Fruit fly (Drosophila melanogaster): Measurements from ENCODE around the gene Fhos.

DNA sequence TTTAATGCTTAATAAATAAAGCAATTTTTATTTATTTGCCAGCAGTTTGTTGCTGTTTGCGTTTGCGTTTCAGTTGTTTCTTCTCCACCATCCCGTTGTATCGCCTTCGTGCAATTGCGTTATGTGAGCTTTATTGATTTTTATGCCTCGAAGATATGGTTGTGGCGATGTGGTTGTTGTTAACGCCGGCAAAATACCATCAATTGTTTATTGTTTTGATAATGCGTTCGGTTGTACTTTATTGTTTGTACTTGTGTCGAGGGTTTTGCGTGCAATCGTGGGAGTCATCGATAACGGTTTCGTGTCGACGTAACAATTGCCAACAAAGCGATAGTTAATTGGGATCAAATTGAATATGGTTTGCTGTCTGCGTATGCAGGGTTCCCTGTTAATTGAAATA is 88.9 kb downstream of the Fhos start:
- TF ChIP-seq Dfd (GFP tag; optimal IDR thresholded peaks at IDR 0.05) (no peak), br (GFP tag; optimal IDR thresholded peaks at IDR 0.05) (no peak), Abd-B (GFP tag; optimal IDR thresholded peaks at IDR 0.05) (no peak), lola (GFP tag; optimal IDR thresholded peaks at IDR 0.05) (no peak), sv (GFP tag; optimal IDR thresholded peaks at IDR 0.05) (no peak), pan (optimal IDR thresholded peaks at IDR 0.05) (no peak)

All from whole organism, wandering third instar larva.